Fruit fly (Drosophila melanogaster) whole organism, adult: ENCODE results near the gene Cep135.

Experiments used
- CG7045 ChIP-seq: fragments of 200-800 bp; sonication (Bioruptor generic); optimal IDR thresholded peaks from 2 replicates; lab custom pipeline; 2017; ENCODE audit warnings: missing biosample characterization, mild to moderate bottlenecking, missing genetic modification characterization
- cnc ChIP-seq, 2 experiments: fragments of >200 bp; optimal IDR thresholded peaks; 2 replicates each; lab custom pipeline; 2017

- TF ChIP-seq cnc (optimal IDR thresholded peaks at IDR 0.05; lab: Kevin White, UChicago) (no peak), CG7045 (GFP tag; lab: Kevin White, UChicago) (no peak)
These were observed 44.4 kb upstream of the Cep135 start for dm6 chr3L:15072149-15072548.
